Fruit fly (Drosophila melanogaster): ENCODE measurements around the gene CG10947.

Gene CG10947

dm6 chr2L:20349671-20350539 lies 64.7 kb downstream of the CG10947 start, which contains the start of the genes La and RtGEF (continued):
- TF ChIP-seq CG6163 (GFP tag; IDR thresholded peaks at IDR 0.05) = 0 out of 3 replicates have a peak, but pooled peaks have one; percentile 30
- no peak for TF ChIP-seq CG16779 (tag; optimal IDR thresholded peaks at IDR 0.05)
- peak; percentile 11 for TF ChIP-seq CG7368 (GFP tag; optimal IDR thresholded peaks at IDR 0.05)
- TF ChIP-seq CG11762 (GFP tag; optimal IDR thresholded peaks at IDR 0.05; ENCODE audit: insufficient read depth) = peak; percentile 15
- TF ChIP-seq CG6854 (GFP tag; optimal IDR thresholded peaks at IDR 0.05) = no peak
- no peak for TF ChIP-seq Blimp-1 (GFP tag; optimal IDR thresholded peaks at IDR 0.05)
- TF ChIP-seq Eip93F (GFP tag; optimal IDR thresholded peaks at IDR 0.05) = no peak
- TF ChIP-seq CG15336 (GFP tag; IDR thresholded peaks at IDR 0.05) = no peak
- no peak for TF ChIP-seq Hr38 (GFP tag; optimal IDR thresholded peaks at IDR 0.05)
- no peak for TF ChIP-seq fd59A (GFP tag; optimal IDR thresholded peaks at IDR 0.05)
- no peak for TF ChIP-seq Smox (GFP tag; optimal IDR thresholded peaks at IDR 0.05)
- TF ChIP-seq OdsH (GFP tag; optimal IDR thresholded peaks at IDR 0.05) = peak; percentile 60
- TF ChIP-seq fkh (GFP tag; optimal IDR thresholded peaks at IDR 0.05) = no peak
- no peak for TF ChIP-seq Lpt (GFP tag; optimal IDR thresholded peaks at IDR 0.05)
- no peak for TF ChIP-seq CG8119 (GFP tag; IDR thresholded peaks at IDR 0.05)
- TF ChIP-seq CG11294 (GFP tag; IDR thresholded peaks at IDR 0.05) = no peak
- peak; percentile 47 for TF ChIP-seq CG11902 (GFP tag; optimal IDR thresholded peaks at IDR 0.05)
- TF ChIP-seq CG32006 (GFP tag; optimal IDR thresholded peaks at IDR 0.05) = peak; percentile 54
- TF ChIP-seq CG10669 (GFP tag; optimal IDR thresholded peaks at IDR 0.05) = peak; percentile 22
- no peak for TF ChIP-seq CG9139 (GFP tag; optimal IDR thresholded peaks at IDR 0.05)
- no peak for TF ChIP-seq Ets96B (tag; optimal IDR thresholded peaks at IDR 0.05)
- TF ChIP-seq salr (GFP tag; optimal IDR thresholded peaks at IDR 0.05) = peak in 1 of 2 experiments; percentile 43
- no peak for TF ChIP-seq net (GFP tag; optimal IDR thresholded peaks at IDR 0.05)
- peak; percentile 37 for TF ChIP-seq Hr4 (GFP tag; optimal IDR thresholded peaks at IDR 0.05)
- TF ChIP-seq ss (GFP tag; optimal IDR thresholded peaks at IDR 0.05) = no peak
- peak; percentile 57 for TF ChIP-seq CG10631 (GFP tag; optimal IDR thresholded peaks at IDR 0.05)

- TF ChIP-seq CG6808 (GFP tag; optimal IDR thresholded peaks at IDR 0.05) (no peak), Hr4 (GFP tag; optimal IDR thresholded peaks at IDR 0.05) (no peak), fd59A (GFP tag; optimal IDR thresholded peaks at IDR 0.05) (no peak), dac (GFP tag; optimal IDR thresholded peaks at IDR 0.05) (no peak), cyc (GFP tag; optimal IDR thresholded peaks at IDR 0.05) (no peak), salr (GFP tag; optimal IDR thresholded peaks at IDR 0.05) (no peak)
Observed at dm6 chr2L:20341999-20342325, 72.6 kb downstream of the CG10947 start.

dm6 chr2L:20341211-20341998 lies 73.2 kb downstream of the CG10947 start:
- TF ChIP-seq pdm3 (GFP tag; optimal IDR thresholded peaks at IDR 0.05) (no peak), dsx (GFP tag; optimal IDR thresholded peaks at IDR 0.05; ENCODE audit: poor library complexity, severe bottlenecking) (no peak), Hr38 (GFP tag; optimal IDR thresholded peaks at IDR 0.05) (no peak), Sox102F (GFP tag; optimal IDR thresholded peaks at IDR 0.05) (no peak), ss (GFP tag; optimal IDR thresholded peaks at IDR 0.05) (no peak), Eip75B (GFP tag; optimal IDR thresholded peaks at IDR 0.05) (no peak), eg (GFP tag; IDR thresholded peaks at IDR 0.05) (no peak), vri (GFP tag; optimal IDR thresholded peaks at IDR 0.05) (no peak), CG3919 (GFP tag; optimal IDR thresholded peaks at IDR 0.05) (no peak), Hr39 (GFP tag; optimal IDR thresholded peaks at IDR 0.05) (no peak), OdsH (GFP tag; optimal IDR thresholded peaks at IDR 0.05) (no peak), CG8319 (GFP tag; optimal IDR thresholded peaks at IDR 0.05) (no peak), CG9139 (GFP tag; optimal IDR thresholded peaks at IDR 0.05) (no peak)
